Fruit fly (Drosophila melanogaster) whole organism, embryonic: ENCODE data around the gene CG18428.

ENCODE experiments used
- CG10209 ChIP-seq: fragments of 200-800 bp; sonication (Bioruptor generic); optimal IDR thresholded peaks from 3 replicates; lab custom pipeline; 2017; ENCODE audit warnings: missing biosample characterization, mild to moderate bottlenecking, missing genetic modification characterization, missing genetic modification reagents
- CG10543 ChIP-seq: fragments of 200-800 bp; sonication (Bioruptor generic); optimal IDR thresholded peaks from 3 replicates; lab custom pipeline; 2017; ENCODE audit warnings: missing biosample characterization, mild to moderate bottlenecking, missing genetic modification characterization, moderate library complexity
- CG10565 ChIP-seq: fragments of 200-800 bp; sonication (Bioruptor generic); optimal IDR thresholded peaks from 3 replicates; lab custom pipeline; 2016; ENCODE audit warnings: missing biosample characterization, mild to moderate bottlenecking, missing genetic modification characterization
- CG11504 ChIP-seq: fragments of 200-800 bp; sonication (Bioruptor generic); optimal IDR thresholded peaks from 3 replicates; lab custom pipeline; 2019; ENCODE audit warnings: missing biosample characterization, mild to moderate bottlenecking, missing genetic modification characterization, moderate library complexity
- CG12236 ChIP-seq: fragments of 200-800 bp; sonication (Bioruptor generic); optimal IDR thresholded peaks from 2 replicates; lab custom pipeline; 2016; ENCODE audit warnings: missing biosample characterization, missing genetic modification characterization
- CG12769 ChIP-seq: fragments of 200-800 bp; sonication (Bioruptor generic); optimal IDR thresholded peaks from 2 replicates; lab custom pipeline; 2019; ENCODE audit warnings: missing biosample characterization, mild to moderate bottlenecking, missing genetic modification characterization, moderate library complexity
- CG13775 ChIP-seq: fragments of 200-800 bp; sonication (Bioruptor generic); optimal IDR thresholded peaks from 3 replicates; lab custom pipeline; 2017; ENCODE audit warnings: missing biosample characterization, mild to moderate bottlenecking, missing genetic modification characterization
- CG2116 ChIP-seq: fragments of 200-800 bp; sonication (Bioruptor generic); optimal IDR thresholded peaks from 3 replicates; lab custom pipeline; 2018; ENCODE audit warnings: missing biosample characterization, mild to moderate bottlenecking, missing genetic modification characterization
- CG2875 ChIP-seq: fragments of 200-800 bp; sonication (Bioruptor generic); optimal IDR thresholded peaks from 2 replicates; lab custom pipeline; 2017; ENCODE audit warnings: missing biosample characterization, mild to moderate bottlenecking, missing genetic modification characterization, missing genetic modification reagents
- CG32532 ChIP-seq: fragments of 200-800 bp; sonication (Bioruptor generic); IDR thresholded peaks from 2 replicates; pipeline ENCODE4 v1.3.6; 2022; ENCODE audit warnings: missing biosample characterization, missing genetic modification characterization
- CG42726 ChIP-seq: fragments of 200-800 bp; sonication (Bioruptor generic); IDR thresholded peaks from 2 replicates; pipeline ENCODE4 v1.3.6; 2022; ENCODE audit warnings: missing biosample characterization, missing genetic modification characterization; ENCODE audit not compliant: partially characterized antibody
- CG4730 ChIP-seq: fragments of 200-800 bp; sonication (Bioruptor generic); IDR thresholded peaks from 2 replicates; pipeline ENCODE4 v1.3.6; 2022; ENCODE audit warnings: missing biosample characterization, missing genetic modification characterization
- CG6683 ChIP-seq: fragments of 200-800 bp; sonication (Bioruptor generic); optimal IDR thresholded peaks from 2 replicates; lab custom pipeline; 2017; ENCODE audit warnings: missing biosample characterization, mild to moderate bottlenecking, missing genetic modification characterization, missing genetic modification reagents
- CG6813 ChIP-seq: fragments of 200-800 bp; sonication (Bioruptor generic); optimal IDR thresholded peaks from 2 replicates; lab custom pipeline; 2017; ENCODE audit warnings: missing biosample characterization, missing genetic modification characterization, mild to moderate bottlenecking, moderate library complexity, missing genetic modification reagents
- CG6854 ChIP-seq: fragments of 200-800 bp; sonication (Bioruptor generic); optimal IDR thresholded peaks from 3 replicates; lab custom pipeline; 2017; ENCODE audit warnings: missing biosample characterization, mild to moderate bottlenecking, missing genetic modification characterization
- CG7357 ChIP-seq: fragments of 200-800 bp; sonication (Bioruptor generic); IDR thresholded peaks from 3 replicates; pipeline ENCODE4 v1.3.6; 2022; ENCODE audit warnings: missing biosample characterization, missing genetic modification characterization
- CG7372 ChIP-seq: fragments of 200-800 bp; sonication (Bioruptor generic); IDR thresholded peaks from 2 replicates; pipeline ENCODE4 v1.3.6; 2022; ENCODE audit warnings: missing biosample characterization, missing genetic modification characterization
- CG8765 ChIP-seq: fragments of 200-800 bp; sonication (Bioruptor generic); IDR thresholded peaks from 2 replicates; pipeline ENCODE4 v1.3.6; 2022; ENCODE audit warnings: missing biosample characterization, missing genetic modification characterization
- CG8924 ChIP-seq: fragments of 200-800 bp; optimal IDR thresholded peaks from 3 replicates; lab custom pipeline; 2019; ENCODE audit warnings: missing biosample characterization, mild to moderate bottlenecking, missing genetic modification characterization, moderate library complexity
- D ChIP-seq, 2 experiments: fragments of 200-800 bp in 1 of 2; fragments of >200 bp in 1 of 2; sonication (Bioruptor generic) in 1 of 2; optimal IDR thresholded peaks; 2 replicates in 1 of 2; 3 replicates in 1 of 2; lab custom pipeline; 2017; ENCODE audit warnings: mild to moderate bottlenecking in 1 of 2, missing biosample characterization in 1 of 2, missing genetic modification characterization in 1 of 2, missing genetic modification reagents in 1 of 2
- Deaf1 ChIP-seq: fragments of 200-800 bp; optimal IDR thresholded peaks from 3 replicates; lab custom pipeline; 2019; ENCODE audit warnings: missing biosample characterization, mild to moderate bottlenecking, missing genetic modification characterization, moderate library complexity
- E2f1 ChIP-seq: fragments of 200-800 bp; sonication (Bioruptor generic); IDR thresholded peaks from 2 replicates; pipeline ENCODE4 v1.3.6; 2022; ENCODE audit warnings: missing biosample characterization, missing genetic modification characterization
- Eip74EF ChIP-seq, 2 experiments: fragments of 200-800 bp in 1 of 2; fragments of >200 bp in 1 of 2; sonication (Bioruptor generic) in 1 of 2; optimal IDR thresholded peaks; 2 replicates each; lab custom pipeline; 2017 to 2019; ENCODE audit warnings: missing biosample characterization in 2 of 2, missing genetic modification characterization in 2 of 2, mild to moderate bottlenecking in 1 of 2, moderate library complexity in 1 of 2
- Fer3 ChIP-seq: fragments of 200-800 bp; sonication (Bioruptor generic); optimal IDR thresholded peaks from 2 replicates; lab custom pipeline; 2018; ENCODE audit warnings: missing biosample characterization, mild to moderate bottlenecking, missing genetic modification characterization, moderate library complexity
- Hmr ChIP-seq: fragments of 200-800 bp; sonication (Bioruptor generic); optimal IDR thresholded peaks from 3 replicates; lab custom pipeline; 2017; ENCODE audit warnings: mild to moderate bottlenecking, missing biosample characterization, missing genetic modification reagents, missing genetic modification characterization
- Hsf ChIP-seq: fragments of 200-800 bp; sonication (Bioruptor generic); optimal IDR thresholded peaks from 3 replicates; lab custom pipeline; 2016; ENCODE audit warnings: missing biosample characterization, missing genetic modification characterization
- Lpt ChIP-seq: fragments of >200 bp; optimal IDR thresholded peaks from 2 replicates; lab custom pipeline; 2018; ENCODE audit warnings: missing biosample characterization, missing genetic modification characterization
- MBD-R2 ChIP-seq: fragments of 200-800 bp; sonication (Bioruptor generic); IDR thresholded peaks from 2 replicates; pipeline ENCODE4 v1.3.6; 2022; ENCODE audit warnings: missing biosample characterization, missing genetic modification characterization
- Vsx1 ChIP-seq: fragments of 200-800 bp; sonication (Bioruptor generic); optimal IDR thresholded peaks from 2 replicates; lab custom pipeline; 2017; ENCODE audit warnings: missing biosample characterization, mild to moderate bottlenecking, missing genetic modification characterization, missing genetic modification reagents
- bab2 ChIP-seq: fragments of 200-800 bp; sonication (Bioruptor generic); optimal IDR thresholded peaks from 2 replicates; lab custom pipeline; 2016; ENCODE audit warnings: missing biosample characterization, missing genetic modification characterization
- bsh ChIP-seq, 2 experiments: fragments of 200-800 bp; sonication (Bioruptor generic); optimal IDR thresholded peaks; 2 replicates each; lab custom pipeline; 2017 to 2018; ENCODE audit warnings: mild to moderate bottlenecking in 2 of 2, missing biosample characterization in 2 of 2, missing genetic modification characterization in 2 of 2, moderate library complexity in 1 of 2
- cas ChIP-seq: fragments of 200-800 bp; sonication (Bioruptor generic); IDR thresholded peaks from 2 replicates; pipeline ENCODE4 v1.3.6; 2022; ENCODE audit warnings: missing biosample characterization, missing genetic modification characterization
- crc ChIP-seq: fragments of 200-800 bp; sonication (Bioruptor generic); optimal IDR thresholded peaks from 2 replicates; lab custom pipeline; 2016; ENCODE audit warnings: missing biosample characterization, missing genetic modification characterization
- fd102C ChIP-seq: fragments of 200-800 bp; sonication (Bioruptor generic); optimal IDR thresholded peaks from 2 replicates; lab custom pipeline; 2018; ENCODE audit warnings: missing biosample characterization, mild to moderate bottlenecking, missing genetic modification characterization, moderate library complexity
- ind ChIP-seq: fragments of 200-800 bp; sonication (Bioruptor generic); optimal IDR thresholded peaks from 3 replicates; lab custom pipeline; 2016; ENCODE audit warnings: missing biosample characterization, missing genetic modification characterization
- insv ChIP-seq, 2 experiments: fragments of 200-800 bp; sonication (Bioruptor generic); optimal IDR thresholded peaks; 3 replicates each; lab custom pipeline; 2016 to 2018; ENCODE audit warnings: missing biosample characterization in 2 of 2, missing genetic modification characterization in 2 of 2
- klu ChIP-seq: fragments of 200-800 bp; sonication (Bioruptor generic); IDR thresholded peaks from 2 replicates; pipeline ENCODE4 v1.3.6; 2022; ENCODE audit warnings: missing biosample characterization, missing genetic modification characterization
- lab ChIP-seq: fragments of 200-800 bp; sonication (Bioruptor generic); optimal IDR thresholded peaks from 3 replicates; lab custom pipeline; 2017; ENCODE audit warnings: missing biosample characterization, missing genetic modification characterization, mild to moderate bottlenecking, moderate library complexity, missing genetic modification reagents
- lola ChIP-seq, 3 experiments: fragments of >200 bp in 2 of 3; fragments of 200-800 bp in 1 of 3; sonication (Bioruptor generic) in 1 of 3; optimal IDR thresholded peaks; 2 replicates each; lab custom pipeline; 2017 to 2019; ENCODE audit warnings: missing biosample characterization in 3 of 3, missing genetic modification characterization in 3 of 3, mild to moderate bottlenecking in 1 of 3, moderate library complexity in 1 of 3
- nmo ChIP-seq: fragments of 200-800 bp; sonication (Bioruptor generic); optimal IDR thresholded peaks from 2 replicates; lab custom pipeline; 2018; ENCODE audit warnings: missing biosample characterization, mild to moderate bottlenecking, missing genetic modification characterization, moderate library complexity
- pho ChIP-seq: fragments of 200-800 bp; sonication (Bioruptor generic); optimal IDR thresholded peaks from 2 replicates; lab custom pipeline; 2016; ENCODE audit warnings: missing biosample characterization, missing genetic modification characterization
- prd ChIP-seq, 3 experiments: fragments of >200 bp in 2 of 3; fragments of 200-800 bp in 1 of 3; sonication (Bioruptor generic) in 1 of 3; optimal IDR thresholded peaks in 2 of 3; IDR thresholded peaks in 1 of 3; 2 replicates in 2 of 3; 3 replicates in 1 of 3; pipeline versions ENCODE4 v1.3.6 to Lab custom; 2017 to 2022; ENCODE audit warnings: missing biosample characterization in 1 of 3, missing genetic modification characterization in 1 of 3
- repo ChIP-seq: fragments of 200-800 bp; sonication (Bioruptor generic); optimal IDR thresholded peaks from 2 replicates; lab custom pipeline; 2016; ENCODE audit warnings: missing biosample characterization, missing genetic modification characterization
- sc ChIP-seq, 3 experiments: fragments of >200 bp in 2 of 3; fragments of 200-800 bp in 1 of 3; sonication (Bioruptor generic) in 1 of 3; optimal IDR thresholded peaks; 2 replicates in 2 of 3; 3 replicates in 1 of 3; lab custom pipeline; 2017; ENCODE audit warnings: mild to moderate bottlenecking in 1 of 3, missing biosample characterization in 1 of 3, missing genetic modification characterization in 1 of 3, missing genetic modification reagents in 1 of 3
- seq ChIP-seq: fragments of 200-800 bp; sonication (Bioruptor generic); IDR thresholded peaks from 2 replicates; pipeline ENCODE4 v1.3.6; 2022; ENCODE audit warnings: missing biosample characterization, missing genetic modification characterization
- sr ChIP-seq: fragments of 200-800 bp; sonication (Bioruptor generic); IDR thresholded peaks from 3 replicates; pipeline ENCODE4 v1.3.6; 2022; ENCODE audit warnings: missing biosample characterization, missing genetic modification characterization
- ssp ChIP-seq: fragments of 200-800 bp; sonication (Bioruptor generic); IDR thresholded peaks from 2 replicates; pipeline ENCODE4 v1.3.6; 2022; ENCODE audit warnings: missing biosample characterization, missing genetic modification characterization
- tx ChIP-seq: fragments of 200-800 bp; sonication (Bioruptor generic); optimal IDR thresholded peaks from 2 replicates; lab custom pipeline; 2016; ENCODE audit warnings: missing biosample characterization, missing genetic modification characterization
- vnd ChIP-seq: fragments of 200-800 bp; sonication (Bioruptor generic); IDR thresholded peaks from 3 replicates; pipeline ENCODE4 v1.3.6; 2022; ENCODE audit warnings: missing biosample characterization, missing genetic modification characterization; ENCODE audit not compliant: partially characterized antibody

CG18428 gene

DNA sequence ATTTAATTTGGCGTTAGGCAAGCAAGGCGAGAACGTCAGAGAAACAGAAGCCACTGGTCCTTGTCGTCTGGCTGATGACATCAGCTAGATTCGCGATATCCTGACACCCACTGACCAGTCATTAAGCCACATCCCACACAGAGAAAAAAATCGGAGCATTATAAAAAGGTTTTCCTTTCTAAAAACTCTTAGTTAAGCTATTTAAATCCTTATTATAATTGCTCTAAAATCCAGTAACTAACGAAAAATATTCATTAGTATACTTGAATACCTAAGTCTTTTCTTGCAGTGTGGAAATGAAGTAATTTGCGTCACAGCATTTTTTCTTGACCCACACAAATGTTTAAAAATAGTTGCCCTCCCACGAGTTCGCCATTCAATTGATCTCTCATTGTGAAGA is 40.3 kb upstream of the CG18428 start (continued):
- TF ChIP-seq Lpt (GFP tag; lab: Kevin White, UChicago) (no peak), nmo (GFP tag; lab: Kevin White, UChicago) (no peak), Hmr (GFP tag; lab: Kevin White, UChicago) (peak; percentile 30), CG10209 (GFP tag; lab: Kevin White, UChicago) (peak; percentile 23), klu (GFP tag; lab: Robert Waterston, UW) (no peak), vnd (GFP tag; lab: Robert Waterston, UW) (no peak), CG10565 (GFP tag; lab: Kevin White, UChicago) (no peak), tx (GFP tag; lab: Kevin White, UChicago) (no peak), E2f1 (no peak), Deaf1 (tag; lab: Kevin White, UChicago) (no peak), CG8765 (no peak), Vsx1 (no peak), CG42726 (GFP tag; lab: Robert Waterston, UW) (no peak), CG13775 (GFP tag; lab: Kevin White, UChicago) (no peak), cas (no peak), CG6813 (no peak), CG8924 (tag; lab: Kevin White, UChicago) (peak; percentile 3), CG12236 (GFP tag; lab: Kevin White, UChicago) (no peak), CG6683 (GFP tag; lab: Kevin White, UChicago) (no peak), CG32532 (GFP tag; lab: Robert Waterston, UW) (peak; percentile 57; the same call in 1 of the 2 replicates), Hsf (GFP tag; lab: Kevin White, UChicago) (peak; percentile 16), bsh (GFP tag; optimal IDR thresholded peaks at IDR 0.05; lab: Kevin White, UChicago) (no peak), CG7357 (GFP tag; lab: Robert Waterston, UW) (no peak), sc (optimal IDR thresholded peaks at IDR 0.05; lab: Kevin White, UChicago) (no peak), sc (GFP tag; optimal IDR thresholded peaks at IDR 0.05; lab: Kevin White, UChicago) (no peak), ind (GFP tag; lab: Kevin White, UChicago) (no peak), bab2 (GFP tag; lab: Kevin White, UChicago) (peak; percentile 22), CG12769 (tag; lab: Kevin White, UChicago) (peak; percentile 22), lola (GFP tag; optimal IDR thresholded peaks at IDR 0.05; lab: Kevin White, UChicago) (no peak), CG4730 (GFP tag; lab: Robert Waterston, UW) (no peak), seq (GFP tag; lab: Robert Waterston, UW) (no peak; the same call in none of the 2 replicates), CG11504 (no peak), CG2116 (GFP tag; lab: Kevin White, UChicago) (no peak), CG2875 (GFP tag; lab: Kevin White, UChicago) (no peak), ssp (no peak), D (optimal IDR thresholded peaks at IDR 0.05; lab: Kevin White, UChicago) (no peak), D (GFP tag; optimal IDR thresholded peaks at IDR 0.05; lab: Kevin White, UChicago) (no peak), insv (GFP tag; optimal IDR thresholded peaks at IDR 0.05; lab: Kevin White, UChicago) (no peak), crc (GFP tag; lab: Kevin White, UChicago) (no peak), CG6854 (GFP tag; lab: Kevin White, UChicago) (no peak), fd102C (GFP tag; lab: Kevin White, UChicago) (no peak), lab (GFP tag; lab: Kevin White, UChicago) (peak; percentile 20), CG7372 (GFP tag; lab: Robert Waterston, UW) (no peak), CG10543 (no peak), prd (optimal IDR thresholded peaks at IDR 0.05; lab: Kevin White, UChicago) (no peak), prd (GFP tag; IDR thresholded peaks at IDR 0.05; lab: Robert Waterston, UW) (no peak), repo (GFP tag; lab: Kevin White, UChicago) (no peak), Fer3 (tag; lab: Kevin White, UChicago) (peak; percentile 3), MBD-R2 (GFP tag; lab: Robert Waterston, UW) (no peak), sr (no peak), Eip74EF (GFP tag; optimal IDR thresholded peaks at IDR 0.05; lab: Kevin White, UChicago) (no peak), pho (peak; percentile 6)
